Worm (Caenorhabditis elegans): ENCODE measurements around the gene grl-10.
A peak's percentile ranks its signal among the peaks of the same experiment; 100 is the strongest.

Gene grl-10

ce11 chrV:7730488-7730887 is 43.9 kb upstream of the grl-10 start (continued):
- no peak for TF ChIP-seq zfh-2 (GFP tag; conservative IDR thresholded peaks at IDR 0.05)
- TF ChIP-seq efl-1 (GFP tag; optimal IDR thresholded peaks at IDR 0.05), result no peak
- no peak for TF ChIP-seq Y79H2A.3 (GFP tag; conservative IDR thresholded peaks at IDR 0.05)
- no peak for TF ChIP-seq cebp-2 (GFP tag; IDR thresholded peaks at IDR 0.05)
- no peak for TF ChIP-seq pbrm-1 (GFP tag; IDR thresholded peaks at IDR 0.05)
- no peak for TF ChIP-seq ceh-58 (GFP tag; IDR thresholded peaks at IDR 0.05)
- TF ChIP-seq nfya-2 (GFP tag; IDR thresholded peaks at IDR 0.05), result no peak
- TF ChIP-seq F39B2.1 (GFP tag; IDR thresholded peaks at IDR 0.05), result no peak
- TF ChIP-seq lin-40 (tag; optimal IDR thresholded peaks at IDR 0.05), result no peak
- TF ChIP-seq lin-54 (GFP tag; optimal IDR thresholded peaks at IDR 0.05), result peak; percentile 29
- TF ChIP-seq K11D2.4 (GFP tag; IDR thresholded peaks at IDR 0.05), result no peak
- TF ChIP-seq F23B12.7 (tag; optimal IDR thresholded peaks at IDR 0.05; ENCODE audit: insufficient read depth), result peak; percentile 5
- no peak for TF ChIP-seq snpc-1.3 (tag; optimal IDR thresholded peaks at IDR 0.05; ENCODE audit: insufficient read depth)
- TF ChIP-seq sea-2 (GFP tag; IDR thresholded peaks at IDR 0.05), result no peak
- no peak for TF ChIP-seq F57C9.4 (tag; optimal IDR thresholded peaks at IDR 0.05)
- no peak for TF ChIP-seq tlf-1 (GFP tag; optimal IDR thresholded peaks at IDR 0.05)
- peak; percentile 42; the same call in 1 of the 2 replicates for TF ChIP-seq hmg-1.2 (GFP tag; IDR thresholded peaks at IDR 0.05)
- peak; percentile 23 for TF ChIP-seq somi-1 (GFP tag; optimal IDR thresholded peaks at IDR 0.05)
- TF ChIP-seq nhr-90 (tag; optimal IDR thresholded peaks at IDR 0.05), result peak; percentile 35
- TF ChIP-seq dox-1 (GFP tag; IDR thresholded peaks at IDR 0.05), result peak; percentile 45; the same call in 1 of the 2 replicates
- TF ChIP-seq C06A6.2 (GFP tag; conservative IDR thresholded peaks at IDR 0.05), result no peak
- TF ChIP-seq F37B4.10 (GFP tag; IDR thresholded peaks at IDR 0.05), result no peak
- no peak for TF ChIP-seq atf-7 (tag; optimal IDR thresholded peaks at IDR 0.05)
- no peak for TF ChIP-seq ama-1 (optimal IDR thresholded peaks at IDR 0.05)
- peak in 1 of 2 experiments; percentile 50 for TF ChIP-seq ama-1 (GFP tag; optimal IDR thresholded peaks at IDR 0.05)
- TF ChIP-seq hsf-1 (GFP tag; IDR thresholded peaks at IDR 0.05), result peak; percentile 57; the same call in 1 of the 2 replicates
- no peak for TF ChIP-seq lsy-27 (tag; optimal IDR thresholded peaks at IDR 0.05; ENCODE audit: borderline replicate concordance, insufficient read depth)
- TF ChIP-seq F49E8.2 (tag; optimal IDR thresholded peaks at IDR 0.05; ENCODE audit: insufficient read depth), result no peak
- peak; percentile 32 for TF ChIP-seq chd-7 (tag; optimal IDR thresholded peaks at IDR 0.05)
- TF ChIP-seq B0336.3 (GFP tag; IDR thresholded peaks at IDR 0.05), result 0 out of 2 replicates have a peak, but pooled peaks have one; percentile 18
- no peak for TF ChIP-seq nhr-27 (tag; optimal IDR thresholded peaks at IDR 0.05)
- no peak for TF ChIP-seq dpl-1 (GFP tag; optimal IDR thresholded peaks at IDR 0.05)
- TF ChIP-seq madf-6 (GFP tag; IDR thresholded peaks at IDR 0.05), result peak; percentile 44; the same call in 1 of the 2 replicates
- no peak for TF ChIP-seq bed-1 (GFP tag; IDR thresholded peaks at IDR 0.05)
- TF ChIP-seq K12H6.12 (tag; optimal IDR thresholded peaks at IDR 0.05), result peak; percentile 49
- TF ChIP-seq ztf-25 (GFP tag; IDR thresholded peaks at IDR 0.05), result no peak
- no peak for TF ChIP-seq bed-2 (GFP tag; IDR thresholded peaks at IDR 0.05)
- TF ChIP-seq nhr-80 (tag; optimal IDR thresholded peaks at IDR 0.05), result no peak
- TF ChIP-seq ceh-79 (tag; optimal IDR thresholded peaks at IDR 0.05), result no peak
- no peak for TF ChIP-seq hrde-1 (tag; optimal IDR thresholded peaks at IDR 0.05; ENCODE audit: borderline replicate concordance)
- peak; percentile 28 for TF ChIP-seq him-1 (tag; optimal IDR thresholded peaks at IDR 0.05)
- TF ChIP-seq madf-3 (GFP tag; IDR thresholded peaks at IDR 0.05), result no peak
- TF ChIP-seq lin-26 (GFP tag; IDR thresholded peaks at IDR 0.05), result peak; percentile 52; the same call in 1 of the 2 replicates
- no peak for TF ChIP-seq F22D6.2 (tag; optimal IDR thresholded peaks at IDR 0.05)
- TF ChIP-seq xnd-1 (tag; optimal IDR thresholded peaks at IDR 0.05), result no peak
- no peak for TF ChIP-seq hlh-12 (tag; optimal IDR thresholded peaks at IDR 0.05)
- TF ChIP-seq let-526 (GFP tag; IDR thresholded peaks at IDR 0.05), result no peak
- no peak for TF ChIP-seq akir-1 (GFP tag; optimal IDR thresholded peaks at IDR 0.05)
- TF ChIP-seq madf-8 (GFP tag; conservative IDR thresholded peaks at IDR 0.05), result no peak
- TF ChIP-seq unc-130 (GFP tag; optimal IDR thresholded peaks at IDR 0.05), result no peak
